Worm (Caenorhabditis elegans): ENCODE data around the gene srh-167.

srh-167 gene

ce11 chrV:16338287-16339092 is 5.0 kb downstream of the srh-167 start, which contains the start of gene slc-9B.2:
Gene slc-9B.2, plus strand, starts transcription at chrV:16339042.
- TF ChIP-seq unc-55 (GFP tag; optimal IDR thresholded peaks at IDR 0.05), result peak; percentile 63

ce11 chrV:16342258-16342618 is 8.7 kb downstream of the srh-167 start, which contains the start of gene nhr-193:
Gene nhr-193, plus strand, starts transcription at chrV:16342308.
- TF ChIP-seq sma-9 (GFP tag; optimal IDR thresholded peaks at IDR 0.05), result peak; percentile 48
- no peak for TF ChIP-seq sma-9 (tag; optimal IDR thresholded peaks at IDR 0.05)
- TF ChIP-seq zag-1 (tag; optimal IDR thresholded peaks at IDR 0.05), result no peak
- TF ChIP-seq elt-1 (tag; optimal IDR thresholded peaks at IDR 0.05), result no peak
- TF ChIP-seq dmd-4 (tag; optimal IDR thresholded peaks at IDR 0.05), result no peak
- TF ChIP-seq crh-2 (tag; optimal IDR thresholded peaks at IDR 0.05), result peak; percentile 15
- TF ChIP-seq ztf-1 (GFP tag; conservative IDR thresholded peaks at IDR 0.05), result no peak
- TF ChIP-seq nhr-12 (tag; optimal IDR thresholded peaks at IDR 0.05), result no peak
- no peak for TF ChIP-seq ama-1 (optimal IDR thresholded peaks at IDR 0.05)
- TF ChIP-seq ceh-16 (tag; optimal IDR thresholded peaks at IDR 0.05), result no peak
- no peak for TF ChIP-seq nhr-6 (tag; optimal IDR thresholded peaks at IDR 0.05)
- TF ChIP-seq unc-55 (GFP tag; optimal IDR thresholded peaks at IDR 0.05), result no peak
- TF ChIP-seq ZK546.5 (tag; optimal IDR thresholded peaks at IDR 0.05), result no peak
- no peak for TF ChIP-seq mab-5 (tag; optimal IDR thresholded peaks at IDR 0.05)
- TF ChIP-seq fos-1 (tag; optimal IDR thresholded peaks at IDR 0.05), result peak; percentile 8
- TF ChIP-seq nhr-237 (tag; optimal IDR thresholded peaks at IDR 0.05), result no peak
- no peak for TF ChIP-seq elt-3 (tag; optimal IDR thresholded peaks at IDR 0.05)
- no peak for TF ChIP-seq skn-1 (tag; optimal IDR thresholded peaks at IDR 0.05)
- no peak for TF ChIP-seq mbf-1 (tag; optimal IDR thresholded peaks at IDR 0.05)
- no peak for TF ChIP-seq aly-2 (tag; optimal IDR thresholded peaks at IDR 0.05)

ce11 chrV:16346406-16347108 is 13.0 kb downstream of the srh-167 start, which contains the start of the genes W08G11.5 and W08G11.1:
Gene W08G11.5, minus strand, starts transcription at chrV:16346506.
Gene W08G11.1, plus strand, starts transcription at chrV:16347058.
- no peak for TF ChIP-seq nhr-12 (tag; optimal IDR thresholded peaks at IDR 0.05)
- no peak for TF ChIP-seq peb-1 (tag; optimal IDR thresholded peaks at IDR 0.05)
- TF ChIP-seq unc-62 (GFP tag; optimal IDR thresholded peaks at IDR 0.05), result no peak
- TF ChIP-seq nhr-6 (tag; optimal IDR thresholded peaks at IDR 0.05), result no peak
- no peak for TF ChIP-seq skn-1 (tag; optimal IDR thresholded peaks at IDR 0.05)
- no peak for TF ChIP-seq gmeb-1 (tag; optimal IDR thresholded peaks at IDR 0.05)
- no peak for TF ChIP-seq blmp-1 (tag; optimal IDR thresholded peaks at IDR 0.05; ENCODE audit: insufficient read depth)
- no peak for TF ChIP-seq alr-1 (tag; optimal IDR thresholded peaks at IDR 0.05)

ce11 chrV:16350061-16350460 is 16.5 kb downstream of the srh-167 start:
- no peak for TF ChIP-seq sma-9 (GFP tag; optimal IDR thresholded peaks at IDR 0.05)
- TF ChIP-seq sma-9 (tag; optimal IDR thresholded peaks at IDR 0.05), result no peak
- TF ChIP-seq ztf-11 (tag; optimal IDR thresholded peaks at IDR 0.05), result no peak
- no peak for TF ChIP-seq nhr-12 (tag; optimal IDR thresholded peaks at IDR 0.05)
- TF ChIP-seq lin-11 (tag; optimal IDR thresholded peaks at IDR 0.05), result no peak
- no peak for TF ChIP-seq nhr-23 (tag; optimal IDR thresholded peaks at IDR 0.05)
- TF ChIP-seq sma-3 (GFP tag; optimal IDR thresholded peaks at IDR 0.05), result no peak
- TF ChIP-seq alr-1 (tag; optimal IDR thresholded peaks at IDR 0.05), result no peak
- TF ChIP-seq ceh-16 (tag; optimal IDR thresholded peaks at IDR 0.05), result no peak
- no peak for TF ChIP-seq nhr-25 (tag; optimal IDR thresholded peaks at IDR 0.05)
- TF ChIP-seq sem-4 (tag; optimal IDR thresholded peaks at IDR 0.05), result no peak
- TF ChIP-seq nhr-6 (tag; optimal IDR thresholded peaks at IDR 0.05), result no peak
- no peak for TF ChIP-seq unc-39 (tag; optimal IDR thresholded peaks at IDR 0.05)
- TF ChIP-seq egl-27 (tag; optimal IDR thresholded peaks at IDR 0.05), result no peak
- no peak for TF ChIP-seq blmp-1 (tag; optimal IDR thresholded peaks at IDR 0.05; ENCODE audit: insufficient read depth)
- TF ChIP-seq ama-1 (optimal IDR thresholded peaks at IDR 0.05), result no peak
- TF ChIP-seq nhr-21 (tag; optimal IDR thresholded peaks at IDR 0.05), result no peak
- no peak for TF ChIP-seq lsy-2 (tag; optimal IDR thresholded peaks at IDR 0.05)
- TF ChIP-seq ZK546.5 (tag; optimal IDR thresholded peaks at IDR 0.05), result no peak

Measured in whole organism, L2 larva.